Fruit fly (Drosophila melanogaster) whole organism: ENCODE results near the gene RhoGAP100F.
A peak's percentile ranks its signal among the peaks of the same experiment; 100 is the strongest.

ENCODE experiments used
- CG8478 ChIP-seq: fragments of >200 bp; optimal IDR thresholded peaks from 2 replicates; lab custom pipeline; 2018; ENCODE audit warnings: inconsistent platforms
- Dll ChIP-seq: fragments of >200 bp; optimal IDR thresholded peaks from 2 replicates; lab custom pipeline; 2017
- EcR ChIP-seq, 2 experiments: fragments of >200 bp; optimal IDR thresholded peaks; 2 replicates each; lab custom pipeline; 2017; ENCODE audit warnings: missing biosample characterization in 2 of 2, missing genetic modification characterization in 2 of 2, missing genetic modification reagents in 2 of 2
- pan ChIP-seq: fragments of >200 bp; optimal IDR thresholded peaks from 2 replicates; lab custom pipeline; 2017
- psq ChIP-seq: fragments of >200 bp; optimal IDR thresholded peaks from 2 replicates; lab custom pipeline; 2017
- usp ChIP-seq: fragments of >200 bp; optimal IDR thresholded peaks from 2 replicates; lab custom pipeline; 2017; ENCODE audit warnings: missing biosample characterization, missing genetic modification characterization, mixed read lengths

Gene RhoGAP100F

DNA sequence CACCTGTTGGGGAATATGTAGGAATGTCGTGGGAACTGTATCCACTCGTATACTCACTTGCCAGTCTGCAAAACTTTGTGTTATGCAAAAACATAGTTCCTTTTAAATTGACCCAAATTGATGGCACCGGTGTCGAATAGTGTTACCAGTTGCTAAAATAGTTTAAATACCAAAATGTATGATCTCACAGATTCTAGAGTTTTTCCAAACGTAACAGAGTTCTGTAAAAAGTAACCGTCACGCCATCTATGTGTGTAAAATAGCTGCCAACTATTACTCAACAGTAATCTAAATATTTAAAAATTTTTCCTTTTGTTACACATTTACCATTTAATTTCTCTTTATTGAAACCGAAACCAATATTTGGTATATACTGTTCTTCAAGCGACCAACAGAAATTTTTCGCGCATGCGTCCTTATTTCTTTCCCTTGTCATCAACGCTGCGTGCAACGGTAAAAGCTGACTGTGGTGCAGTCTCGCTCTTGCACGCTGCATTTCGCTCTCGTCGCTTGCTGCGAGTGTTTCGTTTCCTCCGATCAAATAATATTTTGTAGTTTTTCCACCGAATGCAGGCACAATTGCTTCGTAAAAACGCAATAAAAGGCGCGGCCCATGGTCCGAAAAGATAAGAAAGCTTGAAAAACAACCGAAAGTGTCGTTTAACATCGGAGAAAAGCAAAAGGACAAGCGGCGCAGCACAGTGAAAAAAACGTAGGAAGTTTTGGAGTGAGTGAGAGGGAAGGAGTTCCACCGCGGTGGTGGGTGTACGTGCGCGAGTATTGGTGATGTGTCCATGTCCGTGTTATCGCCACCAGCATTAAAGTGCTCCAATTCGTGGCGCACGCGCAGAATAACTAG, at the start of gene RhoGAP100F, which contains the start of gene FeCH:
RhoGAP100F (plus strand) TSS at position 493 of the 859 bp plus-strand sequence.
FeCH (minus strand) TSS at position 180 of the 859 bp plus-strand sequence.
- no peak for TF ChIP-seq CG8478 (lab: Kevin White, UChicago)
- TF ChIP-seq usp: no peak
- TF ChIP-seq pan (lab: Kevin White, UChicago): no peak
- no peak for TF ChIP-seq EcR (GFP tag; optimal IDR thresholded peaks at IDR 0.05; lab: Kevin White, UChicago)
- TF ChIP-seq Dll (lab: Kevin White, UChicago): no peak
- no peak for TF ChIP-seq psq (lab: Kevin White, UChicago)

- TF ChIP-seq CG8478 (lab: Kevin White, UChicago): no peak
- TF ChIP-seq usp: no peak
- no peak for TF ChIP-seq Dll (lab: Kevin White, UChicago)
- no peak for TF ChIP-seq EcR (GFP tag; optimal IDR thresholded peaks at IDR 0.05; lab: Kevin White, UChicago)
- no peak for TF ChIP-seq pan (lab: Kevin White, UChicago)
- no peak for TF ChIP-seq psq (lab: Kevin White, UChicago)
Measured at dm6 chr3R:31762672-31763071, 49.7 kb upstream of the RhoGAP100F start.

- TF ChIP-seq pan (lab: Kevin White, UChicago) (no peak), Dll (lab: Kevin White, UChicago) (no peak), EcR (GFP tag; optimal IDR thresholded peaks at IDR 0.05; lab: Kevin White, UChicago) (no peak), usp (no peak), CG8478 (lab: Kevin White, UChicago) (no peak), psq (lab: Kevin White, UChicago) (no peak)
Measured at dm6 chr3R:31764672-31765071, 47.7 kb upstream of the RhoGAP100F start, which contains the start of gene CG2150. Gene CG2150 (minus strand): TSS chr3R:31764772.

DNA sequence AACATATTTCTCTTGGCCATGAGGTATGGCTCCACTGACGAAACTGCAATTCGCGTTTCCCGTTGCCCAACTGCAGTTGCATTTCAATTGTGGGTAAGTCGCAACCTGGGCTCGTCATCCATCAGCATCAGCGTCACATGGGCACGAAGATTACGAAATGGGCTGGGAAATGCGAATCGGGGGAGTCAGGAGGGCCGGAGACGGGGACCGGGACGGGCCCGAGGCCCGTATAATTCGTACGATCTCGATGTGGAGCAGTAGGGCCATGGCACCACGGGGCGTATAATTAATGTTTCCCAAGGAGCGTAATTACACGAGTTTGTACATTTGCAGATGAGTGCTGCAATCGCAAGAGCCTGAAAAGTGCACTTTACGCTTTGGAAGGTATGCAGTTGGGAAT, 47.3 kb upstream of the RhoGAP100F start:
- TF ChIP-seq pan (lab: Kevin White, UChicago) (no peak), Dll (lab: Kevin White, UChicago) (no peak), EcR (GFP tag; optimal IDR thresholded peaks at IDR 0.05; lab: Kevin White, UChicago) (no peak), CG8478 (lab: Kevin White, UChicago) (no peak), usp (no peak), psq (lab: Kevin White, UChicago) (no peak)

- TF ChIP-seq Dll (lab: Kevin White, UChicago) (no peak), CG8478 (lab: Kevin White, UChicago) (no peak), psq (lab: Kevin White, UChicago) (no peak), usp (no peak)
Measured at dm6 chr3R:31767528-31767927, 44.9 kb upstream of the RhoGAP100F start.

DNA sequence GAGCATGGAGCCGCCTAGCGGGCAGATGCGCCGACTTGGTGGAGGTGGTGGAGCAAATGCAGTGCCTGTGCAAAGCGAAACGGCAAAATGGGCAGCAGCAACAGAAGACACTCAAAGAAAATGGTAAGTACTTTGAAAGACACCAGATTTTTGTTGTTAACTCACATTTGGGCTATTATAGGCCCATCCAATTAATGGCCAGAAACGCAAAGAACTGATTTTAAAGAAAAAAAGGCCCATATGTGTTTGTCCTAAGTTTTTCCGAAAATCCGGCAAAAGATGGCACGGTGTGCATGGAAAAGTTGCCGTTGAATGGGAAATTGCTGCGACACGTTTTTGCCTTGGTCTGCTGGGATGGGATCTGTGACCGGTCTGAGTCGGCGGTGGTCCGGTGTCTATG, 44.2 kb upstream of the RhoGAP100F start:
- TF ChIP-seq psq (lab: Kevin White, UChicago) (no peak), usp (no peak), CG8478 (lab: Kevin White, UChicago) (no peak), Dll (lab: Kevin White, UChicago) (peak; percentile 10)

- no peak for TF ChIP-seq usp
- TF ChIP-seq EcR (GFP tag; optimal IDR thresholded peaks at IDR 0.05; lab: Kevin White, UChicago): no peak
- TF ChIP-seq Dll (lab: Kevin White, UChicago): no peak
Measured at dm6 chr3R:31771790-31772576, 40.4 kb upstream of the RhoGAP100F start, which contains the start of the genes betaGlu and sip3. Gene betaGlu (minus strand): TSS chr3R:31771848. Gene sip3 (plus strand): TSS chr3R:31772219.

- TF ChIP-seq CG8478 (lab: Kevin White, UChicago): no peak
- TF ChIP-seq psq (lab: Kevin White, UChicago): no peak
- no peak for TF ChIP-seq pan (lab: Kevin White, UChicago)
- no peak for TF ChIP-seq Dll (lab: Kevin White, UChicago)
- no peak for TF ChIP-seq usp
- TF ChIP-seq EcR (GFP tag; optimal IDR thresholded peaks at IDR 0.05; lab: Kevin White, UChicago): no peak
Measured at dm6 chr3R:31776583-31777362, 35.6 kb upstream of the RhoGAP100F start, which contains the start of the genes CG2126 and faf. Gene CG2126 (minus strand): TSS chr3R:31776652. Gene faf (plus strand): TSS chr3R:31777020.

DNA sequence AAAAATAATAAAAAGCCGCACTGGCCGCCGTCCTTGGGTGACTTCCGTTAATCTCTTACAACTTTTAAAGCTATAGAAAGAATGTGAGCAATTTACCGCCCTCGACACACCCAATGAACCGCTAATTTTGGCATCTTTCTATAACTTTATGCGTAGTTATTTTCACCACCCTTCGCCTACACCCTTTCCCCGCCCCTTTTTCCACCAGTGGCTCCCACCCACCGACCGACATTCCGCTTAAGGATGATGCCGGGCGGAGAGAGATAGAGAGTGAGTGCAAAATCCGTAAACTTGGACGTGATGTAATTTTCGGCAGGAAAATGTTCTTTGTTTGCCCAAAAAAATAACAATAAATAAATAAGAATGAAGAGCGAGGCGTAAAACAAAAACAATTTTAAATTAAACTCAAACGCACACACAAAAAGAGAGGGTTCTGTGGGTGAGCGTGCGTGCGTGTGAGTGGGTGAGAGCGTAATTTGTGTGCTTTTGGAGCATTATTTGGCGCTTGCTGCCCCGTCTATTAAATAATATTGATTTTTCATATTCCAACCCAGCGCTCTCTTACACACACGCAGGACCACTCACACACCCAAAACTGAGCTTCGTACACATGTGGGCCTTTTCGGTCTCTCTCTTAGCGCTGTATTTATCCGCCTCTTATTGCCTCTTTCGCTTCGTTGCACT, 34.8 kb upstream of the RhoGAP100F start:
- TF ChIP-seq Dll (lab: Kevin White, UChicago) (peak; percentile 77), usp (no peak), pan (lab: Kevin White, UChicago) (no peak), CG8478 (lab: Kevin White, UChicago) (no peak)

dm6 chr3R:31793664-31794417, 18.6 kb upstream of the RhoGAP100F start, which contains the start of the genes Mccc1 and Acf:
Gene Mccc1 (minus strand): TSS chr3R:31793907.
Gene Acf (plus strand): TSS chr3R:31793981.
- TF ChIP-seq pan (lab: Kevin White, UChicago) (no peak), usp (no peak), psq (lab: Kevin White, UChicago) (no peak), CG8478 (lab: Kevin White, UChicago) (no peak), Dll (lab: Kevin White, UChicago) (no peak), EcR (GFP tag; optimal IDR thresholded peaks at IDR 0.05; lab: Kevin White, UChicago) (no peak)
